Worm (Caenorhabditis elegans) whole organism, L1 larva: ENCODE results near the gene arl-1.

ENCODE experiments used
- dsc-1 ChIP-seq: sonication (generic microtip); optimal IDR thresholded peaks from 2 replicates; lab custom pipeline; 2016; ENCODE audit warnings: mild to moderate bottlenecking, missing genetic modification characterization, missing compliant biosample characterization
- egl-27 ChIP-seq, 2 experiments: fragments of 150-350 bp in 1 of 2; sonication (generic microtip); optimal IDR thresholded peaks; 3 replicates each; lab custom pipeline; 2017 to 2018; ENCODE audit warnings: missing biosample characterization in 2 of 2, missing genetic modification characterization in 2 of 2, missing genetic modification reagents in 2 of 2
- fos-1 ChIP-seq: fragments of 150-350 bp; optimal IDR thresholded peaks from 2 replicates; lab custom pipeline; 2014; ENCODE audit warnings: missing biosample characterization, missing genetic modification characterization
- hlh-4 ChIP-seq: sonication (generic microtip); optimal IDR thresholded peaks from 2 replicates; lab custom pipeline; 2016; ENCODE audit warnings: mild to moderate bottlenecking, missing genetic modification characterization, missing compliant biosample characterization
- jun-1 ChIP-seq: fragments of 150-350 bp; optimal IDR thresholded peaks from 2 replicates; lab custom pipeline; 2014; ENCODE audit warnings: missing biosample characterization, missing genetic modification reagents, missing genetic modification characterization
- lir-3 ChIP-seq: sonication (generic microtip); optimal IDR thresholded peaks from 2 replicates; lab custom pipeline; 2016; ENCODE audit warnings: mild to moderate bottlenecking, missing genetic modification characterization, moderate library complexity, missing compliant biosample characterization; ENCODE audit not compliant: poor library complexity
- mep-1 ChIP-seq: fragments of 150-350 bp; optimal IDR thresholded peaks from 2 replicates; lab custom pipeline; 2014; ENCODE audit warnings: missing biosample characterization, missing genetic modification characterization
- nhr-237 ChIP-seq: fragments of 150-350 bp; optimal IDR thresholded peaks from 2 replicates; lab custom pipeline; 2014; ENCODE audit warnings: missing biosample characterization, missing genetic modification characterization
- nhr-90 ChIP-seq: sonication (generic microtip); optimal IDR thresholded peaks from 2 replicates; lab custom pipeline; 2016; ENCODE audit warnings: mild to moderate bottlenecking, missing genetic modification characterization, missing compliant biosample characterization; ENCODE audit not compliant: poor library complexity
- snpc-4 ChIP-seq: fragments of 150-350 bp; optimal IDR thresholded peaks from 2 replicates; lab custom pipeline; 2014; ENCODE audit warnings: missing biosample characterization, missing genetic modification characterization
- unc-130 ChIP-seq: fragments of 150-350 bp; optimal IDR thresholded peaks from 2 replicates; lab custom pipeline; 2017; ENCODE audit warnings: missing biosample characterization, missing genetic modification characterization, inconsistent platforms
- unc-62 ChIP-seq: fragments of 150-350 bp; optimal IDR thresholded peaks from 2 replicates; lab custom pipeline; 2014; ENCODE audit warnings: missing biosample characterization, missing genetic modification reagents, missing genetic modification characterization

ce11 chrII:8546975-8547374, 34.8 kb upstream of the arl-1 start:
- TF ChIP-seq nhr-237 (tag; lab: Kevin White, UChicago) (no peak), mep-1 (tag; lab: Kevin White, UChicago) (peak; percentile 66), hlh-4 (tag; lab: Kevin White, UChicago) (no peak), jun-1 (tag; lab: Kevin White, UChicago) (no peak), snpc-4 (tag; lab: Kevin White, UChicago) (no peak), egl-27 (tag; optimal IDR thresholded peaks at IDR 0.05; lab: Kevin White, UChicago) (no peak), dsc-1 (tag; lab: Kevin White, UChicago) (peak; percentile 27), fos-1 (tag; lab: Kevin White, UChicago) (peak; percentile 25), unc-130 (no peak), nhr-90 (tag; lab: Kevin White, UChicago) (peak; percentile 44), unc-62 (GFP tag; lab: Kevin White, UChicago) (no peak), lir-3 (peak; percentile 48)
